Worm (Caenorhabditis elegans) whole organism, late embryonic: ENCODE results near the gene C45G9.4.

Experiments used
- elt-4 ChIP-seq: sonication (generic microtip); optimal IDR thresholded peaks from 2 replicates; lab custom pipeline; 2016; ENCODE audit warnings: missing genetic modification characterization, missing compliant biosample characterization
- fkh-10 ChIP-seq: fragments of 150-350 bp; optimal IDR thresholded peaks from 2 replicates; lab custom pipeline; 2014; ENCODE audit warnings: missing biosample characterization, missing genetic modification reagents, missing genetic modification characterization
- hlh-30 ChIP-seq: sonication (generic microtip); optimal IDR thresholded peaks from 2 replicates; lab custom pipeline; 2017; ENCODE audit warnings: antibody characterized with exemption, missing genetic modification characterization, missing compliant biosample characterization; ENCODE audit not compliant: insufficient read depth
- lin-11 ChIP-seq: fragments of 200-800 bp; sonication (Bioruptor generic); optimal IDR thresholded peaks from 2 replicates; lab custom pipeline; 2018; ENCODE audit warnings: mild to moderate bottlenecking, missing genetic modification characterization, missing compliant biosample characterization
- mec-3 ChIP-seq: sonication (generic microtip); optimal IDR thresholded peaks from 2 replicates; lab custom pipeline; 2016; ENCODE audit warnings: borderline replicate concordance, missing genetic modification characterization, missing compliant biosample characterization

DNA sequence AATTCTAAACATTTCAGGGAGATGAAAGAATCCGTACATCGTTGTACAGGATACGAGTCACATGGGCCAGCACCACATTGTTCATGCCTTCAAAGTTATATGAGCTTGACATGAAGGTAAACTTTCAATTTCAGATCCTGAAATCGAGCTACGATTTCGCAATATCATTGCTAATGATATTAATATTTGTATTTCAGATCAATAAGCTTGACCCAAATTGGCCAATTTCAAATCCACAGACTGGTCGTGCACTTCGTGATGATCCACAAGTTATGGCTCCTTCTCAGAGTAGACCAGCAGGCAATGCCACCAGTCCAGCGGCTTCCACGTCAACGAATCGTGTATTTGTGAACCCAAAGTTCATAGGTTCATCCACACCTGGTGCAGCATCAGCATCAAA, 36.1 kb upstream of the C45G9.4 start:
- no peak for TF ChIP-seq hlh-30 (tag; lab: Kevin White, UChicago)
- TF ChIP-seq lin-11 (tag; lab: Kevin White, UChicago): no peak
- TF ChIP-seq mec-3 (tag; lab: Kevin White, UChicago): no peak
- no peak for TF ChIP-seq elt-4
- no peak for TF ChIP-seq fkh-10 (GFP tag; lab: Kevin White, UChicago)
